Worm (Caenorhabditis elegans) whole organism, L3 larva: ENCODE results near the gene T08H10.3.

Experiments
- aly-2 ChIP-seq: fragments of 150-350 bp; optimal IDR thresholded peaks from 2 replicates; lab custom pipeline; 2014; ENCODE audit warnings: missing biosample characterization, missing genetic modification characterization
- nhr-12 ChIP-seq: fragments of 150-350 bp; optimal IDR thresholded peaks from 2 replicates; lab custom pipeline; 2014; ENCODE audit warnings: missing biosample characterization, missing genetic modification characterization
- nhr-237 ChIP-seq: fragments of 150-350 bp; optimal IDR thresholded peaks from 2 replicates; lab custom pipeline; 2014; ENCODE audit warnings: missing biosample characterization, missing genetic modification characterization
- nhr-28 ChIP-seq: fragments of 150-350 bp; optimal IDR thresholded peaks from 2 replicates; lab custom pipeline; 2014; ENCODE audit warnings: missing biosample characterization, missing genetic modification characterization
- pha-4 ChIP-seq: fragments of 150-350 bp; optimal IDR thresholded peaks from 2 replicates; lab custom pipeline; 2014; ENCODE audit warnings: missing biosample characterization, missing genetic modification reagents, missing genetic modification characterization

DNA sequence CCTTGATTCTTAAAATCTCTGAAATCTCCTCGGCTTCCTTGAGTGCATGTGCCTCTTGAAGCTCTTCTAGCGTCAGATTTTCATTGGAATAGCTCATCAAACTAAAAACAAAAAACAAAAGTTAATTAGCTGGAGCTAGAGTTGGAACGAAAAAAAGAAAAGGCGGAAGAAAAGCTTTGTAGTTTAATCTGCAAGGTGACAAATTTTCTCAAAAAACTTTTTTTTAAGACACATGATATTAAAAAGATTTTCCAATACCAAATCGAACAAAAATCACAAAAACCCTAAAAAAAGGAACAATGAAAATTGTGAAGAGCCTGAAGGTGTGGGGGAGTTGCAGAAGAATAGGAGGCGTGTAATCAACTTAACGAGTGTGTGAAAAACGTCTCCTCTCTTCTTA lies 16.5 kb upstream of the T08H10.3 start, which contains the start of gene gnrr-5:
- no peak for TF ChIP-seq pha-4 (tag; lab: Kevin White, UChicago)
- TF ChIP-seq nhr-12 (tag; lab: Kevin White, UChicago): no peak
- no peak for TF ChIP-seq aly-2 (tag; lab: Kevin White, UChicago)
- no peak for TF ChIP-seq nhr-237
- TF ChIP-seq nhr-28: no peak
